Worm (Caenorhabditis elegans): ENCODE results near the gene ZK418.7.

ce11 chrIII:7056241-7056640 is 24.3 kb downstream of the ZK418.7 start, which contains the start of gene R01H2.2:
- TF ChIP-seq pha-4 (tag; optimal IDR thresholded peaks at IDR 0.05) (no peak), unc-42 (tag; optimal IDR thresholded peaks at IDR 0.05) (no peak), nhr-11 (tag; optimal IDR thresholded peaks at IDR 0.05) (no peak), zip-5 (tag; optimal IDR thresholded peaks at IDR 0.05) (no peak), ama-1 (optimal IDR thresholded peaks at IDR 0.05) (no peak), unc-3 (GFP tag; conservative IDR thresholded peaks at IDR 0.05) (no peak), unc-3 (tag; optimal IDR thresholded peaks at IDR 0.05) (no peak), npax-4 (tag; optimal IDR thresholded peaks at IDR 0.05) (no peak), tbx-2 (tag; optimal IDR thresholded peaks at IDR 0.05) (no peak), pqm-1 (tag; optimal IDR thresholded peaks at IDR 0.05) (no peak), K02D7.2 (tag; optimal IDR thresholded peaks at IDR 0.05) (no peak)

All from whole organism, late embryonic.